Fruit fly (Drosophila melanogaster) whole organism, adult: ENCODE data around the gene CG33223.

Source experiments
- CG11617 ChIP-seq: fragments of 200-800 bp; sonication (Bioruptor generic); optimal IDR thresholded peaks from 2 replicates; lab custom pipeline; 2017; ENCODE audit warnings: mild to moderate bottlenecking, missing biosample characterization, missing genetic modification reagents, missing genetic modification characterization
- CG14711 ChIP-seq: fragments of 200-800 bp; sonication (Bioruptor generic); optimal IDR thresholded peaks from 2 replicates; lab custom pipeline; 2018; ENCODE audit warnings: missing biosample characterization, mild to moderate bottlenecking, missing genetic modification characterization, moderate library complexity
- CG1620 ChIP-seq: fragments of 200-800 bp; sonication (Bioruptor generic); optimal IDR thresholded peaks from 2 replicates; lab custom pipeline; 2016; ENCODE audit warnings: missing biosample characterization, missing genetic modification characterization
- CG33017 ChIP-seq: fragments of 200-800 bp; sonication (Bioruptor generic); optimal IDR thresholded peaks from 2 replicates; lab custom pipeline; 2018; ENCODE audit warnings: missing biosample characterization, mild to moderate bottlenecking, missing genetic modification characterization, moderate library complexity
- CG5204 ChIP-seq: fragments of 200-800 bp; sonication (Bioruptor generic); optimal IDR thresholded peaks from 2 replicates; lab custom pipeline; 2016; ENCODE audit warnings: missing biosample characterization, missing genetic modification characterization
- CG7045 ChIP-seq: fragments of 200-800 bp; sonication (Bioruptor generic); optimal IDR thresholded peaks from 2 replicates; lab custom pipeline; 2017; ENCODE audit warnings: missing biosample characterization, mild to moderate bottlenecking, missing genetic modification characterization
- CG7101 ChIP-seq: fragments of 200-800 bp; sonication (Bioruptor generic); optimal IDR thresholded peaks from 2 replicates; lab custom pipeline; 2018; ENCODE audit warnings: missing biosample characterization, mild to moderate bottlenecking, missing genetic modification characterization, moderate library complexity
- Clk ChIP-seq: fragments of 200-800 bp; sonication (Bioruptor generic); optimal IDR thresholded peaks from 2 replicates; lab custom pipeline; 2017; ENCODE audit warnings: missing biosample characterization, missing genetic modification characterization
- Crg-1 ChIP-seq: fragments of 200-800 bp; sonication (Bioruptor generic); optimal IDR thresholded peaks from 2 replicates; lab custom pipeline; 2016; ENCODE audit warnings: missing biosample characterization, missing genetic modification characterization
- Hr96 ChIP-seq: fragments of 200-800 bp; sonication (Bioruptor generic); optimal IDR thresholded peaks from 2 replicates; lab custom pipeline; 2016; ENCODE audit warnings: missing biosample characterization, missing genetic modification characterization
- Mnt ChIP-seq: fragments of 200-800 bp; sonication (Bioruptor generic); optimal IDR thresholded peaks from 2 replicates; lab custom pipeline; 2016; ENCODE audit warnings: missing biosample characterization, mild to moderate bottlenecking, missing genetic modification characterization
- bab1 ChIP-seq: fragments of 200-800 bp; sonication (Bioruptor generic); optimal IDR thresholded peaks from 3 replicates; lab custom pipeline; 2019; ENCODE audit warnings: missing biosample characterization, mild to moderate bottlenecking, missing genetic modification characterization, moderate library complexity
- cic ChIP-seq: fragments of 200-800 bp; sonication (Bioruptor generic); optimal IDR thresholded peaks from 2 replicates; lab custom pipeline; 2017; ENCODE audit warnings: missing biosample characterization, mild to moderate bottlenecking, missing genetic modification characterization, moderate library complexity
- cnc ChIP-seq, 2 experiments: fragments of >200 bp; optimal IDR thresholded peaks; 2 replicates each; lab custom pipeline; 2017
- kay ChIP-seq: fragments of 200-800 bp; sonication (Bioruptor generic); peaks from one replicate; lab custom pipeline; 2016; ENCODE audit warnings: missing biosample characterization, missing genetic modification characterization, borderline replicate concordance
- ovo ChIP-seq: fragments of 200-800 bp; sonication (Bioruptor generic); optimal IDR thresholded peaks from 2 replicates; lab custom pipeline; 2016; ENCODE audit warnings: missing biosample characterization, missing genetic modification characterization
- pad ChIP-seq: fragments of 200-800 bp; sonication (Bioruptor generic); optimal IDR thresholded peaks from 3 replicates; lab custom pipeline; 2017; ENCODE audit warnings: missing biosample characterization, missing genetic modification characterization, mild to moderate bottlenecking, moderate library complexity, missing genetic modification reagents
- tj ChIP-seq: fragments of 200-800 bp; sonication (Bioruptor generic); optimal IDR thresholded peaks from 3 replicates; lab custom pipeline; 2017; ENCODE audit warnings: missing biosample characterization, mild to moderate bottlenecking, missing genetic modification characterization, moderate library complexity
- toe ChIP-seq: fragments of 200-800 bp; sonication (Bioruptor generic); optimal IDR thresholded peaks from 2 replicates; lab custom pipeline; 2016; ENCODE audit warnings: missing biosample characterization, missing genetic modification characterization

CG33223 gene

dm6 chrX:8491452-8492046 lies 7.9 kb upstream of the CG33223 start:
- TF ChIP-seq Mnt (GFP tag; lab: Kevin White, UChicago): no peak
- TF ChIP-seq CG1620 (GFP tag; lab: Kevin White, UChicago): peak; percentile 31
- peak; percentile 95 for TF ChIP-seq bab1
- no peak for TF ChIP-seq kay (GFP tag; lab: Kevin White, UChicago)

DNA sequence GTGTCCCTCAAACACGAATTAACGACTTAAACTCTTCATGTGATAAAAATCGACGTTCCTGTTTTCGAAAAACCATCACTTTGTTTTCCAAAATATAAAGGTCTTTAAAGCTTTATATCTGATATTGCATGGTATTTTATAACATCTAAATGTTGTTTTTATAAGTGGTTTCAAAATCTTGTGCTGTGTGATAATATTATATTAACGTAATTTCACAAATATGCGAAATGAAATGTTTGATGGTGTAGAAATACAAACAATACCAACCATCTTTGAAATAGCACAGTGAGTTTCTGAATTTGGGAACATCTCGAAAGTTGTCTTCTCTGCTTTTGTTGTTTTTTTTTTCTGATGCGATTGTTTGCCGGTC lies 7.3 kb upstream of the CG33223 start:
- TF ChIP-seq CG14711 (tag; lab: Kevin White, UChicago): no peak
- TF ChIP-seq CG1620 (GFP tag; lab: Kevin White, UChicago): no peak
- no peak for TF ChIP-seq CG5204 (GFP tag; lab: Kevin White, UChicago)
- no peak for TF ChIP-seq Clk (GFP tag; lab: Kevin White, UChicago)
- TF ChIP-seq CG7101 (tag; lab: Kevin White, UChicago): no peak
- no peak for TF ChIP-seq CG11617
- TF ChIP-seq Crg-1: no peak

dm6 chrX:8490291-8490975 lies 6.7 kb upstream of the CG33223 start:
- TF ChIP-seq pad (GFP tag; lab: Kevin White, UChicago) (peak; percentile 91), CG5204 (GFP tag; lab: Kevin White, UChicago) (no peak), bab1 (no peak), toe (GFP tag; lab: Kevin White, UChicago) (no peak), kay (GFP tag; lab: Kevin White, UChicago) (peak; percentile 5), Mnt (GFP tag; lab: Kevin White, UChicago) (peak; percentile 49), cic (GFP tag; lab: Kevin White, UChicago) (no peak), CG14711 (tag; lab: Kevin White, UChicago) (no peak), Hr96 (GFP tag; lab: Kevin White, UChicago) (no peak), CG11617 (no peak), ovo (GFP tag; lab: Kevin White, UChicago) (peak; percentile 96), CG33017 (tag; lab: Kevin White, UChicago) (no peak), CG7045 (GFP tag; lab: Kevin White, UChicago) (no peak)

dm6 chrX:8489485-8489970 lies 5.8 kb upstream of the CG33223 start, which contains the start of gene otu:
Gene otu, minus strand, starts transcription at chrX:8489535.
- TF ChIP-seq Crg-1: peak; percentile 19
- peak; percentile 71 for TF ChIP-seq bab1
- TF ChIP-seq CG7045 (GFP tag; lab: Kevin White, UChicago): no peak
- no peak for TF ChIP-seq CG1620 (GFP tag; lab: Kevin White, UChicago)

dm6 chrX:8489048-8489447 lies 5.4 kb upstream of the CG33223 start, which contains the start of gene CG33181:
Gene CG33181, plus strand, starts transcription at chrX:8489348.
- TF ChIP-seq cnc (optimal IDR thresholded peaks at IDR 0.05; lab: Kevin White, UChicago) (no peak), CG5204 (GFP tag; lab: Kevin White, UChicago) (no peak), Hr96 (GFP tag; lab: Kevin White, UChicago) (no peak), kay (GFP tag; lab: Kevin White, UChicago) (no peak), CG11617 (no peak), CG1620 (GFP tag; lab: Kevin White, UChicago) (no peak), Mnt (GFP tag; lab: Kevin White, UChicago) (no peak), Clk (GFP tag; lab: Kevin White, UChicago) (no peak), pad (GFP tag; lab: Kevin White, UChicago) (no peak), tj (GFP tag; lab: Kevin White, UChicago) (no peak), bab1 (no peak), CG7045 (GFP tag; lab: Kevin White, UChicago) (no peak), Crg-1 (no peak), CG7101 (tag; lab: Kevin White, UChicago) (no peak), cic (GFP tag; lab: Kevin White, UChicago) (no peak)

DNA sequence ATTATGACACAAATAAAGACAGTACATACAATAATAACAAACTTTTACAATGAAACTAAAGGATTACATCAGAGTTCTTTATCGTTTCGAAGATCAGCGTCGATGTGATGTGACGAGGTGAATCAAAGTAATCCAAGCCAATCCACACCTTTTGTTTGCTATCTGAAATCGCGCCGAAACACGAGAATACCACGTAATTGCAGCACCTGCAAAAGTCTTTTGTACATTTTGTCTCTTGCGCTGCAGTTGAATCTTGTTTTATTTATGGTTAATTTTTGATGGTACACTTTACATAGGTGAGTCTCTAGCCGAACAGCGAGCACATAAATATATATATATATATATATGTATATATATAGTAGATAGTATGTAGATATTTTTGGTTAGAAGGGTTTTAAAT lies 1.1 kb upstream of the CG33223 start:
- peak; percentile 93 for TF ChIP-seq bab1
- peak; percentile 32 for TF ChIP-seq tj (GFP tag; lab: Kevin White, UChicago)
- TF ChIP-seq CG11617: no peak

- peak; percentile 8 for TF ChIP-seq tj (GFP tag; lab: Kevin White, UChicago)
- TF ChIP-seq bab1: peak; percentile 95
- TF ChIP-seq cic (GFP tag; lab: Kevin White, UChicago): no peak
Observed at dm6 chrX:8481462-8481861, 2.2 kb downstream of the CG33223 start, which contains the start of gene Cp38. Gene Cp38, plus strand, starts transcription at chrX:8481837.
